Worm (Caenorhabditis elegans): ENCODE measurements around the gene R11A8.1.

Gene R11A8.1

ce11 chrIV:10373772-10374288 is 16.9 kb upstream of the R11A8.1 start, which contains the start of gene mpz-5 (continued):
- no peak for TF ChIP-seq lsy-27 (tag; optimal IDR thresholded peaks at IDR 0.05; ENCODE audit: borderline replicate concordance, insufficient read depth)
- TF ChIP-seq xnd-1 (tag; optimal IDR thresholded peaks at IDR 0.05) = no peak
- TF ChIP-seq dpff-1 (tag; optimal IDR thresholded peaks at IDR 0.05) = no peak
- no peak for TF ChIP-seq F55B11.4 (tag; optimal IDR thresholded peaks at IDR 0.05; ENCODE audit: borderline replicate concordance, insufficient read depth)
- peak; percentile 68; the same call in 1 of the 2 replicates for TF ChIP-seq pbrm-1 (GFP tag; IDR thresholded peaks at IDR 0.05)
- no peak for TF ChIP-seq hlh-12 (tag; optimal IDR thresholded peaks at IDR 0.05)
- TF ChIP-seq tlf-1 (GFP tag; optimal IDR thresholded peaks at IDR 0.05) = peak; percentile 6
- TF ChIP-seq F49E8.2 (tag; optimal IDR thresholded peaks at IDR 0.05; ENCODE audit: insufficient read depth) = peak; percentile 12
- TF ChIP-seq cebp-1 (GFP tag; IDR thresholded peaks at IDR 0.05) = no peak
- peak; percentile 69 for TF ChIP-seq cebp-1 (tag; optimal IDR thresholded peaks at IDR 0.05)
- TF ChIP-seq F57A8.1 (GFP tag; optimal IDR thresholded peaks at IDR 0.05) = no peak
- TF ChIP-seq snpc-4 (GFP tag; optimal IDR thresholded peaks at IDR 0.05) = peak; percentile 38
- peak in 3 of 4 experiments; percentile 40 to 58 (median 55) for TF ChIP-seq snpc-4 (tag; optimal IDR thresholded peaks at IDR 0.05)
- TF ChIP-seq madf-6 (GFP tag; IDR thresholded peaks at IDR 0.05) = peak; percentile 54; the same call in 1 of the 2 replicates
- TF ChIP-seq tbp1 (GFP tag; optimal IDR thresholded peaks at IDR 0.05) = peak; percentile 22
- TF ChIP-seq F57C9.4 (tag; optimal IDR thresholded peaks at IDR 0.05) = no peak
- TF ChIP-seq lin-35 (GFP tag; optimal IDR thresholded peaks at IDR 0.05) = peak in 1 of 3 experiments; percentile 64
- peak; percentile 11 for TF ChIP-seq dpl-1 (GFP tag; optimal IDR thresholded peaks at IDR 0.05)
- 0 out of 2 replicates have a peak, but pooled peaks have one; percentile 22 for TF ChIP-seq D2030.7 (GFP tag; IDR thresholded peaks at IDR 0.05)
- TF ChIP-seq lin-40 (tag; optimal IDR thresholded peaks at IDR 0.05) = peak; percentile 68
- TF ChIP-seq B0336.3 (GFP tag; IDR thresholded peaks at IDR 0.05) = peak; percentile 46; the same call in 1 of the 2 replicates
- TF ChIP-seq Y53F4B.3 (GFP tag; IDR thresholded peaks at IDR 0.05) = no peak
- peak; percentile 50 for TF ChIP-seq lsl-1 (GFP tag; optimal IDR thresholded peaks at IDR 0.05)
- peak; percentile 96 for TF ChIP-seq ztf-18 (tag; optimal IDR thresholded peaks at IDR 0.05)
- TF ChIP-seq Y67H2A.10 (GFP tag; conservative IDR thresholded peaks at IDR 0.05) = no peak
- peak; percentile 66 for TF ChIP-seq dox-1 (GFP tag; IDR thresholded peaks at IDR 0.05)
- TF ChIP-seq hmg-20 (GFP tag; IDR thresholded peaks at IDR 0.05) = 0 out of 2 replicates have a peak, but pooled peaks have one; percentile 42
- peak; percentile 57 for TF ChIP-seq ZK185.1 (tag; optimal IDR thresholded peaks at IDR 0.05; ENCODE audit: poor library complexity, severe bottlenecking)
- TF ChIP-seq cebp-2 (GFP tag; IDR thresholded peaks at IDR 0.05) = no peak

- no peak for TF ChIP-seq lir-1 (GFP tag; conservative IDR thresholded peaks at IDR 0.05)
- TF ChIP-seq ztf-3 (GFP tag; optimal IDR thresholded peaks at IDR 0.05) = no peak
- no peak for TF ChIP-seq efl-1 (GFP tag; optimal IDR thresholded peaks at IDR 0.05)
- TF ChIP-seq ceh-58 (GFP tag; IDR thresholded peaks at IDR 0.05) = no peak
- TF ChIP-seq rpc-1 (optimal IDR thresholded peaks at IDR 0.05) = no peak
- TF ChIP-seq rpc-1 (tag; optimal IDR thresholded peaks at IDR 0.05) = no peak
- TF ChIP-seq cebp-1 (GFP tag; IDR thresholded peaks at IDR 0.05) = no peak; the same call in 1 of the 2 replicates
- peak; percentile 82 for TF ChIP-seq cebp-1 (tag; optimal IDR thresholded peaks at IDR 0.05)
Measured at ce11 chrIV:10368326-10368725, 11.4 kb upstream of the R11A8.1 start, which contains the start of gene iars-1. iars-1 (plus strand) TSS chrIV:10368601.

ce11 chrIV:10367740-10368246 is 10.8 kb upstream of the R11A8.1 start, which contains the start of gene pges-2:
pges-2 (minus strand) TSS chrIV:10367790.
- TF ChIP-seq B0035.1 (tag; optimal IDR thresholded peaks at IDR 0.05) (no peak), madf-10 (tag; optimal IDR thresholded peaks at IDR 0.05) (no peak), hlh-12 (tag; optimal IDR thresholded peaks at IDR 0.05) (no peak), sptf-2 (GFP tag; optimal IDR thresholded peaks at IDR 0.05) (no peak), mcd-1 (GFP tag; IDR thresholded peaks at IDR 0.05) (no peak), snpc-1.1 (tag; optimal IDR thresholded peaks at IDR 0.05; ENCODE audit: insufficient read depth) (no peak), F23B12.7 (tag; optimal IDR thresholded peaks at IDR 0.05; ENCODE audit: insufficient read depth) (no peak), madf-6 (GFP tag; IDR thresholded peaks at IDR 0.05) (peak; percentile 6; the same call in 1 of the 2 replicates), bed-2 (GFP tag; IDR thresholded peaks at IDR 0.05) (no peak), ets-4 (GFP tag; optimal IDR thresholded peaks at IDR 0.05) (no peak), ztf-18 (tag; optimal IDR thresholded peaks at IDR 0.05) (peak; percentile 47), Y79H2A.3 (GFP tag; conservative IDR thresholded peaks at IDR 0.05) (no peak), hmg-20 (GFP tag; IDR thresholded peaks at IDR 0.05) (no peak), mel-28 (tag; optimal IDR thresholded peaks at IDR 0.05; ENCODE audit: borderline replicate concordance) (no peak)
